Worm (Caenorhabditis elegans): Measurements from ENCODE around the gene W01B6.5.

The W01B6.5 gene

DNA sequence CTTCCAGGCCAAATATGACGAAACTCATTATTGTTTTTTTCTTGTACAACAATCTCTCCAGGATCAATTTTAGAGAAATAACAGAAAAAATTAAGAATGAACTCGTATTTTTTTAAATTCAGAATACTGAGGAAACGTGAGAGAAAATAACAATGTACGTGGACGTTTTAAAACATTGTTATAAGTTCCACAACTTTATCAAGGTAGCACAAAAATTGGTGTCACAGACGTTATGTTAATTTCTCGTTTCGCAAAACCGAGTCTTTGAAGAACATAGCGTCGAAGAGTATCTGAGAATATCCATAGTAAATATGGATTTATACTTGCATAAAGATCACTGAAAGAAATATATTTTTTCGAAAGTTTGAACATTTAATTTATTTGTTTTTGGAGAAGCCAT is 24.9 kb upstream of the W01B6.5 start, which contains the start of gene T04B2.8:
TSS of gene T04B2.8 (minus strand) at position 101 of the 400 bp plus-strand sequence.
- no peak for TF ChIP-seq nhr-77 (tag; optimal IDR thresholded peaks at IDR 0.05)
- TF ChIP-seq nhr-10 (tag; optimal IDR thresholded peaks at IDR 0.05) = no peak
- TF ChIP-seq ztf-11 (tag; optimal IDR thresholded peaks at IDR 0.05) = no peak
- TF ChIP-seq pha-4 (GFP tag; IDR thresholded peaks at IDR 0.05) = no peak
- TF ChIP-seq pha-4 (tag; optimal IDR thresholded peaks at IDR 0.05) = no peak
- TF ChIP-seq fos-1 (tag; optimal IDR thresholded peaks at IDR 0.05) = no peak
- TF ChIP-seq unc-39 (tag; optimal IDR thresholded peaks at IDR 0.05) = no peak
- TF ChIP-seq hlh-30 (tag; optimal IDR thresholded peaks at IDR 0.05; ENCODE audit: insufficient read depth) = no peak
- TF ChIP-seq dpl-1 (GFP tag; optimal IDR thresholded peaks at IDR 0.05) = no peak
- no peak for TF ChIP-seq snpc-4 (tag; optimal IDR thresholded peaks at IDR 0.05)
- TF ChIP-seq zip-2 (tag; optimal IDR thresholded peaks at IDR 0.05) = no peak
- TF ChIP-seq daf-12 (tag; optimal IDR thresholded peaks at IDR 0.05) = no peak
- no peak for TF ChIP-seq zip-11 (GFP tag; IDR thresholded peaks at IDR 0.05)
- TF ChIP-seq lin-29 (GFP tag; IDR thresholded peaks at IDR 0.05) = no peak
- no peak for TF ChIP-seq mdl-1 (tag; optimal IDR thresholded peaks at IDR 0.05)

DNA sequence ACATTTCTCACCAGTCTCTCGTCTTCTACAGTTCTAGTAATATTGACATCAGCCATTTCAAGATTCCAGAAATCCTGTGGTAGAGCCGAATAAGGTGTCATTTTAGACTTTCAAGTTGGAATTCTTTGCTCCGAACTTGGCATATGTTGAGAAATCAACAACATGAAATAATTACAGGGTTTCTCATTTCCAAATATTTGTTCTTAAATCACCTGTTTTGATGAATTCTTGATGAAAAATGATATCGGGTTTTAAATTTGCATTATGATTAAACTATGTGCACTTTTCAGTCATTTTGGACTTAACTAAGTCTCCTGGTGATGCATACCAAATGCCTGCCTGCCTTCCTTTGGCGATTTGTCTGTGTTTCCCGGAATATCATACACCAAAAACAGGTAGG is 22.4 kb upstream of the W01B6.5 start, which contains the start of gene srv-12:
TSS of gene srv-12 (minus strand) at position 101 of the 400 bp plus-strand sequence.
- no peak for TF ChIP-seq nhr-48 (tag; optimal IDR thresholded peaks at IDR 0.05)
- no peak for TF ChIP-seq mep-1 (tag; optimal IDR thresholded peaks at IDR 0.05)
- TF ChIP-seq lin-15B (tag; optimal IDR thresholded peaks at IDR 0.05) = no peak
- TF ChIP-seq lir-3 (tag; optimal IDR thresholded peaks at IDR 0.05) = no peak

DNA sequence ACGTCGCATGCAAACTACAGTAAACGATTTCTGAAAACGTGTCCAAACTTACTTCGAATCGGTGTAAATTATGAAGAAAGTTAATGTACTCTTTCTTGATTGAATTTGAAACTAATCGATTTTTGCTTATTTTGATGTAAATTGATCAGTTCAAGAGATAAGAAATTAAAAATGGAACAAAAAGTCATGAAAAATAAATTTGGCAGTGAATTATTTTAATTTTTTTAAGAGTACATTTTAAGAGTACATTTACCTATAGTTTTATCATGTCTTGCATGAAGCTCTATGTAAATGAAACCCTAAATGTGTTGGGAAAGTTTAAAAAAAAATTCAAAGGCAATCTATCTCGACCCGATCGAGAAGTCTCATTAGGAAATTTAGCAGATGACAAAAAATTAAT is 19.9 kb upstream of the W01B6.5 start, which contains the start of gene T04B2.7:
TSS of gene T04B2.7 (minus strand) at position 101 of the 400 bp plus-strand sequence.
- TF ChIP-seq lin-15B (tag; optimal IDR thresholded peaks at IDR 0.05) (no peak), ztf-7 (tag; optimal IDR thresholded peaks at IDR 0.05) (no peak), D1046.2 (GFP tag; IDR thresholded peaks at IDR 0.05) (no peak), zfp-3 (GFP tag; conservative IDR thresholded peaks at IDR 0.05) (no peak), tra-1 (GFP tag; IDR thresholded peaks at IDR 0.05) (no peak), jun-1 (tag; optimal IDR thresholded peaks at IDR 0.05) (no peak), hlh-11 (tag; optimal IDR thresholded peaks at IDR 0.05) (no peak), dpl-1 (GFP tag; optimal IDR thresholded peaks at IDR 0.05) (no peak), nhr-237 (tag; optimal IDR thresholded peaks at IDR 0.05) (no peak), mxl-3 (GFP tag; optimal IDR thresholded peaks at IDR 0.05) (no peak), ZK337.2 (GFP tag; IDR thresholded peaks at IDR 0.05) (no peak), Y105C5A.15 (GFP tag; IDR thresholded peaks at IDR 0.05) (no peak), skn-1 (tag; optimal IDR thresholded peaks at IDR 0.05) (no peak), nhr-25 (tag; optimal IDR thresholded peaks at IDR 0.05; ENCODE audit: borderline replicate concordance, insufficient read depth) (no peak), dmd-6 (GFP tag; IDR thresholded peaks at IDR 0.05) (no peak), zfp-2 (tag; optimal IDR thresholded peaks at IDR 0.05) (no peak), T26A8.4 (GFP tag; IDR thresholded peaks at IDR 0.05) (no peak), ceh-32 (tag; optimal IDR thresholded peaks at IDR 0.05; ENCODE audit: poor library complexity) (no peak), spr-1 (tag; optimal IDR thresholded peaks at IDR 0.05) (no peak)

DNA sequence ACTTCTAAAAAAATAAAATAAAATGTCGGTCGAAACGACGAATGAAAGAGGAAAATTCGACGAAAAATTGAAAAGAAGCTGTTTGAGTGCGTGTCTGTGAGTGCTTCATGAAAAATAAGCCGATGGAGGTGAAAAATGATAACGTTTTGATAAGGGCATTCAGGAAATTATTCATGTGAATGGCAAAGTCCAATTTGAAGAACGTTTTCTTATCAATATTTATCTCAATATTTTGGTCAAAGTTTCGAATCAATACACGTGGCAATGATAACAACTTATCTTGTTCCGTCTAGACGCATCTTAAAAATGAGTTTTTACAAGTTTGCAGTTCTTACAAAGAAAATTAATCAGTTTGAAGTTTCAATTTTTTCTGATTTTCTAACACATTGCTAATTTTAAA is 16.8 kb upstream of the W01B6.5 start:
- TF ChIP-seq nhr-42 (GFP tag; IDR thresholded peaks at IDR 0.05) (no peak), nhr-102 (tag; optimal IDR thresholded peaks at IDR 0.05) (peak; percentile 31), nhr-48 (tag; optimal IDR thresholded peaks at IDR 0.05) (peak; percentile 43), duxl-1 (tag; optimal IDR thresholded peaks at IDR 0.05; ENCODE audit: poor library complexity) (no peak), pha-4 (GFP tag; IDR thresholded peaks at IDR 0.05) (0 out of 2 replicates have a peak, but pooled peaks have one; percentile 16), pha-4 (tag; optimal IDR thresholded peaks at IDR 0.05) (no peak), mxl-2 (GFP tag; conservative IDR thresholded peaks at IDR 0.05) (0 out of 2 replicates have a peak, but pooled peaks have one; percentile 22), lin-1 (GFP tag; IDR thresholded peaks at IDR 0.05) (0 out of 2 replicates have a peak, but pooled peaks have one; percentile 11), tra-1 (GFP tag; IDR thresholded peaks at IDR 0.05) (peak; percentile 63; the same call in 1 of the 2 replicates), Y75B8A.6 (GFP tag; IDR thresholded peaks at IDR 0.05) (no peak), unc-39 (tag; optimal IDR thresholded peaks at IDR 0.05) (no peak), Y48G9A.11 (GFP tag; IDR thresholded peaks at IDR 0.05) (no peak), hlh-30 (tag; optimal IDR thresholded peaks at IDR 0.05; ENCODE audit: insufficient read depth) (peak; percentile 44), ztf-11 (tag; optimal IDR thresholded peaks at IDR 0.05) (no peak), dve-1 (tag; optimal IDR thresholded peaks at IDR 0.05; ENCODE audit: insufficient read depth) (peak; percentile 93), lir-3 (tag; optimal IDR thresholded peaks at IDR 0.05) (no peak), attf-4 (tag; optimal IDR thresholded peaks at IDR 0.05) (no peak), egl-27 (tag; optimal IDR thresholded peaks at IDR 0.05) (no peak), mdl-1 (tag; optimal IDR thresholded peaks at IDR 0.05) (peak in 1 of 2 experiments; percentile 47)
